Worm (Caenorhabditis elegans) whole organism, L4 larva: ENCODE results near the gene T24C4.10.

ENCODE experiments used
- F26F4.8 ChIP-seq: fragments of 200-800 bp; sonication (Bioruptor generic); conservative IDR thresholded peaks from 2 replicates; pipeline ENCODE4 v1.3.6; 2022; ENCODE audit warnings: missing genetic modification characterization, missing compliant biosample characterization
- R02D3.7 ChIP-seq: fragments of 150-350 bp; sonication (generic microtip); optimal IDR thresholded peaks from 3 replicates; lab custom pipeline; 2014; ENCODE audit warnings: missing biosample characterization, missing genetic modification characterization
- T20F7.1 ChIP-seq: fragments of 200-800 bp; sonication (Bioruptor generic); optimal IDR thresholded peaks from 2 replicates; lab custom pipeline; 2018; ENCODE audit warnings: mild to moderate bottlenecking, missing genetic modification characterization, missing compliant biosample characterization
- Y105C5A.15 ChIP-seq: fragments of 200-800 bp; sonication (Bioruptor generic); IDR thresholded peaks from 2 replicates; pipeline ENCODE4 v1.3.6; 2022; ENCODE audit warnings: missing genetic modification characterization, missing compliant biosample characterization
- Y48G9A.11 ChIP-seq: fragments of 200-800 bp; sonication (Bioruptor generic); IDR thresholded peaks from 2 replicates; pipeline ENCODE4 v1.3.6; 2022; ENCODE audit warnings: missing genetic modification reagents, missing genetic modification characterization, missing compliant biosample characterization
- Y75B8A.6 ChIP-seq: fragments of 200-800 bp; sonication (Bioruptor generic); IDR thresholded peaks from 2 replicates; pipeline ENCODE4 v1.3.6; 2022; ENCODE audit warnings: missing genetic modification reagents, missing genetic modification characterization, missing compliant biosample characterization
- ZK337.2 ChIP-seq: fragments of 200-800 bp; sonication (Bioruptor generic); IDR thresholded peaks from 2 replicates; pipeline ENCODE4 v1.3.6; 2022; ENCODE audit warnings: missing genetic modification reagents, missing genetic modification characterization, missing compliant biosample characterization
- aly-2 ChIP-seq: sonication (generic microtip); optimal IDR thresholded peaks from 2 replicates; lab custom pipeline; 2018; ENCODE audit warnings: missing biosample characterization, missing genetic modification characterization
- arid-1 ChIP-seq: fragments of 200-800 bp; sonication (Bioruptor generic); conservative IDR thresholded peaks from 2 replicates; pipeline ENCODE4 v1.3.6; 2022; ENCODE audit warnings: missing genetic modification reagents, missing genetic modification characterization, missing compliant biosample characterization
- ctbp-1 ChIP-seq: fragments of 200-800 bp; sonication (Bioruptor generic); IDR thresholded peaks from 2 replicates; pipeline ENCODE4 v1.3.6; 2022; ENCODE audit warnings: missing genetic modification reagents, missing genetic modification characterization, missing compliant biosample characterization
- dmd-8 ChIP-seq: fragments of 200-800 bp; sonication (Bioruptor generic); IDR thresholded peaks from 2 replicates; pipeline ENCODE4 v1.3.6; 2022; ENCODE audit warnings: missing genetic modification characterization, missing compliant biosample characterization
- dpl-1 ChIP-seq: fragments of 150-350 bp; optimal IDR thresholded peaks from 2 replicates; lab custom pipeline; 2014; ENCODE audit warnings: missing biosample characterization, missing genetic modification reagents, missing genetic modification characterization
- hlh-11 ChIP-seq: fragments of 200-800 bp; sonication (Bioruptor generic); optimal IDR thresholded peaks from 2 replicates; lab custom pipeline; 2018; ENCODE audit warnings: mild to moderate bottlenecking, missing genetic modification characterization, missing compliant biosample characterization
- jun-1 ChIP-seq: fragments of 150-350 bp; optimal IDR thresholded peaks from 2 replicates; lab custom pipeline; 2014; ENCODE audit warnings: missing biosample characterization, missing genetic modification reagents, missing genetic modification characterization
- lim-7 ChIP-seq: fragments of 200-800 bp; sonication (Bioruptor generic); IDR thresholded peaks from 2 replicates; pipeline ENCODE4 v1.3.6; 2022; ENCODE audit warnings: missing genetic modification characterization, missing compliant biosample characterization
- lin-38 ChIP-seq: fragments of 200-800 bp; sonication (Bioruptor generic); IDR thresholded peaks from 2 replicates; pipeline ENCODE4 v1.3.6; 2022; ENCODE audit warnings: missing genetic modification reagents, missing genetic modification characterization, missing compliant biosample characterization
- lsy-2 ChIP-seq, 2 experiments: fragments of 150-350 bp in 1 of 2; sonication (generic microtip) in 1 of 2; optimal IDR thresholded peaks; 2 replicates each; lab custom pipeline; 2014 to 2017; ENCODE audit warnings: missing biosample characterization in 2 of 2, missing genetic modification characterization in 2 of 2
- madf-5 ChIP-seq, 2 experiments: fragments of 200-800 bp; sonication (Bioruptor generic); IDR thresholded peaks; 2 replicates each; pipeline ENCODE4 v1.3.6; 2022; ENCODE audit warnings: missing compliant biosample characterization in 2 of 2, missing genetic modification characterization in 2 of 2
- mep-1 ChIP-seq: fragments of 150-350 bp; sonication (generic microtip); optimal IDR thresholded peaks from 3 replicates; lab custom pipeline; 2014; ENCODE audit warnings: missing biosample characterization, missing genetic modification characterization
- mes-2 ChIP-seq: sonication (generic microtip); optimal IDR thresholded peaks from 2 replicates; lab custom pipeline; 2016; ENCODE audit warnings: missing genotype, mild to moderate bottlenecking, missing genetic modification characterization, missing compliant biosample characterization; ENCODE audit not compliant: poor library complexity, severe bottlenecking
- nhr-111 ChIP-seq: fragments of 200-800 bp; sonication (Bioruptor generic); optimal IDR thresholded peaks from 2 replicates; lab custom pipeline; 2018; ENCODE audit warnings: mild to moderate bottlenecking, missing genetic modification characterization, missing compliant biosample characterization
- nhr-42 ChIP-seq: fragments of 200-800 bp; sonication (Bioruptor generic); IDR thresholded peaks from 2 replicates; pipeline ENCODE4 v1.3.6; 2022; ENCODE audit warnings: missing genetic modification characterization, missing compliant biosample characterization
- nhr-6 ChIP-seq: fragments of 150-350 bp; optimal IDR thresholded peaks from 2 replicates; lab custom pipeline; 2014; ENCODE audit warnings: missing biosample characterization, missing genetic modification characterization
- php-3 ChIP-seq: fragments of 200-800 bp; sonication (Bioruptor generic); IDR thresholded peaks from 2 replicates; pipeline ENCODE4 v1.3.6; 2022; ENCODE audit warnings: missing genetic modification reagents, missing genetic modification characterization, missing compliant biosample characterization
- saeg-2 ChIP-seq: fragments of 200-800 bp; sonication (Bioruptor generic); IDR thresholded peaks from 2 replicates; pipeline ENCODE4 v1.3.6; 2022; ENCODE audit warnings: missing genetic modification reagents, missing genetic modification characterization, missing compliant biosample characterization
- set-16 ChIP-seq: fragments of 200-800 bp; sonication (Bioruptor generic); IDR thresholded peaks from 2 replicates; pipeline ENCODE4 v1.3.6; 2022; ENCODE audit warnings: missing genetic modification reagents, missing genetic modification characterization, missing compliant biosample characterization
- spr-3 ChIP-seq: fragments of 200-800 bp; sonication (Bioruptor generic); optimal IDR thresholded peaks from 2 replicates; lab custom pipeline; 2018; ENCODE audit warnings: mild to moderate bottlenecking, missing genetic modification characterization, missing compliant biosample characterization
- tag-97 ChIP-seq: fragments of 200-800 bp; sonication (Bioruptor generic); IDR thresholded peaks from 2 replicates; pipeline ENCODE4 v1.3.6; 2022; ENCODE audit warnings: missing genetic modification characterization, missing compliant biosample characterization
- unc-39 ChIP-seq: sonication (generic microtip); optimal IDR thresholded peaks from 2 replicates; lab custom pipeline; 2017; ENCODE audit warnings: missing biosample characterization, missing genetic modification characterization
- unc-62 ChIP-seq, 3 experiments: fragments of 150-350 bp in 1 of 3; sonication (generic microtip); optimal IDR thresholded peaks in 2 of 3; peaks in 1 of 3; 1 replicate in 1 of 3; 2 replicates in 2 of 3; lab custom pipeline; 2014 to 2017; ENCODE audit warnings: missing biosample characterization in 3 of 3, missing genetic modification characterization in 3 of 3, missing genetic modification reagents in 3 of 3, missing genotype in 1 of 3
- zfp-2 ChIP-seq: sonication (generic microtip); optimal IDR thresholded peaks from 2 replicates; lab custom pipeline; 2016; ENCODE audit warnings: mild to moderate bottlenecking, missing genetic modification characterization, missing compliant biosample characterization
- zip-11 ChIP-seq: fragments of 200-800 bp; sonication (Bioruptor generic); IDR thresholded peaks from 2 replicates; pipeline ENCODE4 v1.3.6; 2022; ENCODE audit warnings: missing genetic modification characterization, missing compliant biosample characterization

T24C4.10 gene

DNA sequence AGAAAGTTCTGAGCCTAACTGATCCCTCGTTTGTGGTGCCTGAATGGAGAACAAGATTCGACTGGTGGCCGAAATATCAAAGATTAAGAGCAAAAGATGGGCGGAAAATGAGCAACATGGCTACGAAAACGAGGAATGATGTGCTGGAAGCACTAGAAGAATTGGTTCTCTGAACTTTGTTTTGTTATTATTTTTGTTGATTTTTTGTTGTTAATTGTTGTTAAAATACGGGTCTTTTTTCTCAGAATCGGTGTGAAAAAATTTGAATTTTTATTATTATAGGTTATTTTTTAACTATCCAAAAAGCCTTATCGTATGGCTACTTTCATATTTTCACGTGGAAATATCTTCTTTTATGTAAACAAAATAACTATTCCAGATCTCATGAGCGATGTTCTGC, 34.8 kb downstream of the T24C4.10 start, which contains the start of gene K02F3.12:
Gene K02F3.12 (plus strand): TSS at position 301 of the 400 bp plus-strand sequence.
- TF ChIP-seq Y48G9A.11 (no peak), tag-97 (GFP tag; lab: Robert Waterston, UW) (no peak), hlh-11 (tag; lab: Kevin White, UChicago) (no peak), R02D3.7 (tag; lab: Kevin White, UChicago) (no peak), Y105C5A.15 (no peak), F26F4.8 (GFP tag; lab: Robert Waterston, UW) (no peak), dpl-1 (GFP tag; lab: Kevin White, UChicago) (no peak)
- TF ChIP-seq, all 104 proteins: peak for 0

DNA sequence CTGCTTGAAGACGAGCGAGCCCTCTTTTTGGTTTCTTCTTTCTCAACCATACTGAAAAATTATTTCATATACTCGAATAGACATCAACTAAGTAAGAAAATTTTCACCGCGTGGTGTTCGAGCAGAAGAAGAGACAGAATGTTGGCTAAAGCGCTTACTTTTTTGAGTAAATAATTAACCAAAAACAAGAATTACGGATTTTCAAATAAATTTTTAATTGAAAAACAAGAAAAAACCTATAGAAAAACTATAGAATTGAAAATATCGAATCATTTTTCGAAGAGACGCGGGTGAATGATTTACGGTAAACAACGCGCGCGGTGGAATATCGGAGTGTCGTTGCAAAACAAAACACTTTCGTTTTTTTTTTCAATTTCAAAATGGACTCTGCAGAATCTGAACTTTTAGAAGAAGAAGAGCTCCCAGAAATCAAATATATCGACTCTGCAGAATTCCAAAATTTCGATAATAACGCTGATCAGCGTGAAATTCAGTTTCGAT, 37.1 kb downstream of the T24C4.10 start, which contains the start of the genes rnp-5 and tag-51:
Gene rnp-5 (minus strand): TSS at position 51 of the 501 bp plus-strand sequence.
Gene tag-51 (plus strand): TSS at position 363 of the 501 bp plus-strand sequence.
- peak; percentile 39 for TF ChIP-seq mes-2 (tag; lab: Kevin White, UChicago)
- TF ChIP-seq lsy-2 (tag; optimal IDR thresholded peaks at IDR 0.05; lab: Kevin White, UChicago): peak in 1 of 2 experiments; percentile 22
- TF ChIP-seq zip-11 (GFP tag; lab: Robert Waterston, UW): no peak
- TF ChIP-seq dmd-8 (GFP tag; lab: Robert Waterston, UW): no peak
- no peak for TF ChIP-seq nhr-6
- TF ChIP-seq aly-2 (tag; lab: Kevin White, UChicago): no peak
- TF ChIP-seq R02D3.7 (tag; lab: Kevin White, UChicago): peak; percentile 56
- TF ChIP-seq ZK337.2: no peak
- TF ChIP-seq unc-39: no peak
- peak; percentile 92 for TF ChIP-seq T20F7.1 (GFP tag; lab: Kevin White, UChicago)
- no peak for TF ChIP-seq nhr-42 (GFP tag; lab: Robert Waterston, UW)
- TF ChIP-seq zfp-2 (tag; lab: Kevin White, UChicago): no peak
- TF ChIP-seq dpl-1 (GFP tag; lab: Kevin White, UChicago): peak; percentile 12
- no peak for TF ChIP-seq ctbp-1 (GFP tag; lab: Robert Waterston, UW)
- peak; percentile 74 for TF ChIP-seq Y48G9A.11
- no peak for TF ChIP-seq nhr-111

DNA sequence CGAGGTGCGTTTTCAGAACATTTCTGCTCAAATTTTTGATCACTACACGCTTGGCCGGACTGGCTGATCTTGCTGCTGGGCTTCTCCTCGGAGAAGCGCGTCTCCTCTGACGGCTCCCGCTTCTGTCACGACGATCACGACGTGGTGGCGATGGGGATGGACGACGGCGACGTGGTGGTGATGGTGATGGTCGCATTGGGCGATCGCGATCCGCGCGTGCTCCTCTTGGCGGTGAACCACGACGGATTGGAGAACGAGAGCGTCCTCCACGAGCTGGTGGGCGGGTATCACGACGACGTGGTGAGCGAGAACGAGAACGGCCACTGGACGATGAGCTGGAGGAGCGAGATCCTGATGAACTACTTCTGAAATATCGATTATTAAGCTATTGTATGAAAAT, 37.6 kb downstream of the T24C4.10 start:
- TF ChIP-seq aly-2 (tag; lab: Kevin White, UChicago) (no peak), set-16 (GFP tag; lab: Robert Waterston, UW) (peak; percentile 94), unc-62 (GFP tag; optimal IDR thresholded peaks at IDR 0.05 in 1 of 2; lab: Kevin White, UChicago) (peak in 1 of 2 experiments; percentile 74), unc-62 (tag; optimal IDR thresholded peaks at IDR 0.05; lab: Kevin White, UChicago) (no peak), madf-5 (GFP tag; IDR thresholded peaks at IDR 0.05; lab: Robert Waterston, UW) (0 out of 4 replicates have a peak, but pooled peaks of 1 of the 2 experiments have one; percentile 14), Y75B8A.6 (GFP tag; lab: Robert Waterston, UW) (0 out of 2 replicates have a peak, but pooled peaks have one; percentile 31), ZK337.2 (0 out of 2 replicates have a peak, but pooled peaks have one; percentile 20), lim-7 (GFP tag; lab: Robert Waterston, UW) (peak; percentile 18; the same call in 1 of the 2 replicates), zip-11 (GFP tag; lab: Robert Waterston, UW) (no peak), lsy-2 (tag; optimal IDR thresholded peaks at IDR 0.05; lab: Kevin White, UChicago) (no peak), arid-1 (GFP tag; lab: Robert Waterston, UW) (no peak), saeg-2 (GFP tag; lab: Robert Waterston, UW) (no peak)

DNA sequence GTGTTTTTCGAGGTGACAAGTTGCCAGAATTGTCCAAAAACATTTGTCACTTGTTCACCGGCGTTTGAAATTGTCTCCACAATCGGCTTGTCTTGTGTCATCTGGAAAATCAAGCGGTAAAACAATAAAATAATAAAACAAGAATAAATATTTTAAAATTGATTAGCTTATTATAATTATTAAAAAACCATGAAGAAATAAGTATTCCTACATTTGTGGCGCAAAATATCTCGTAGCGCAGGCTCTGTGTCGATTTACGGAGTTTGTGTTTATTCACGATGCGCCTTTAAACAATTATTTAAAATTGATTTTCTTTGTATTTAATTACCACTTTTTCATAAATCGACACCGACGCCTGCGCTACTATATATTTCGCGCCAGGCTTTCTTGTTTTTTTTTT, 38.7 kb downstream of the T24C4.10 start, which contains the start of gene moma-1:
Gene moma-1 (minus strand): TSS at position 101 of the 400 bp plus-strand sequence.
- TF ChIP-seq jun-1 (tag; lab: Kevin White, UChicago) (no peak), php-3 (GFP tag; lab: Robert Waterston, UW) (no peak), lin-38 (GFP tag; lab: Robert Waterston, UW) (peak; percentile 39; the same call in 1 of the 2 replicates), Y48G9A.11 (peak; percentile 30; the same call in 1 of the 2 replicates), spr-3 (GFP tag; lab: Kevin White, UChicago) (no peak), mep-1 (no peak)
